In the genomic region with DNA sequence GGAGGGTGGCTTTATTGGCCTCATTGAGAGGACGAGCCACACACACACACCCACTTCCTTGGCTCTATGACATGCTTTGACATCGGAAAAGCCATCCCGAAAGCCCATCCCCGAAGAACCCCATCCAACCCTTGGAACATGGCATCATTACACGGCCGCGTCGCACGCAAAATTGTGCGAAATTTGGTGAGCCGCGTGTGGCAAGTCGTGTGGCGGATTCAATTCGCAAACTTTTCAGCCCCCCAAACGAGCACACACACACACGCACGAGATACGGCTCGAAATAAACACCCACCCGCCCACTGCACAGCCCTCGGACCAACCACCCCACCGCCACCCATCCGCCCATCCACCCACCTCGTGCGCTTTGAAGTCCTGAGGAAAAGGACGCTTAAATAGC, we compare ENCODE assay signal across 2 fruit fly cellular contexts.
TF ChIP-seq lines count a peak whose summit lies in the region.

No protein-coding gene starts in this region.

- TF ChIP-seq CTCF in whole organism, embryonic (GFP tag; optimal IDR thresholded peaks at IDR 0.05; lab: Kevin White, UChicago): no peak

TF ChIP-seq in whole organism, embryonic, 481 proteins besides CTCF, POLR2A, EP300 and RAD21:
- peak; percentile 52 for TF ChIP-seq Nf-YC (tag; optimal IDR thresholded peaks at IDR 0.05; lab: Kevin White, UChicago)
- TF ChIP-seq bigmax (GFP tag; optimal IDR thresholded peaks at IDR 0.05; lab: Kevin White, UChicago): no peak
- peak; percentile 62 for TF ChIP-seq Hey (tag; optimal IDR thresholded peaks at IDR 0.05; lab: Kevin White, UChicago)
- TF ChIP-seq NfI (GFP tag; optimal IDR thresholded peaks at IDR 0.05; lab: Kevin White, UChicago): no peak
- no peak for TF ChIP-seq Xrp1 (GFP tag; IDR thresholded peaks at IDR 0.05; lab: Robert Waterston, UW)
- TF ChIP-seq abd-A (tag; optimal IDR thresholded peaks at IDR 0.05; lab: Kevin White, UChicago): peak; percentile 58
- no peak for TF ChIP-seq emc (GFP tag; optimal IDR thresholded peaks at IDR 0.05; lab: Kevin White, UChicago)
- no peak for TF ChIP-seq sc (optimal IDR thresholded peaks at IDR 0.05; lab: Kevin White, UChicago)
- TF ChIP-seq sc (GFP tag; optimal IDR thresholded peaks at IDR 0.05; lab: Kevin White, UChicago): no peak
- TF ChIP-seq Deaf1 (tag; optimal IDR thresholded peaks at IDR 0.05; lab: Kevin White, UChicago): peak; percentile 29
- TF ChIP-seq Nf-YB (GFP tag; optimal IDR thresholded peaks at IDR 0.05; lab: Kevin White, UChicago): peak; percentile 15
- TF ChIP-seq lmd (GFP tag; IDR thresholded peaks at IDR 0.05; lab: Robert Waterston, UW): no peak
- TF ChIP-seq CG15514 (GFP tag; optimal IDR thresholded peaks at IDR 0.05; lab: Kevin White, UChicago): no peak

TF ChIP-seq in whole organism, wandering third instar larva, 38 proteins besides CTCF, POLR2A, EP300 and RAD21:
- TF ChIP-seq Dfd (GFP tag; optimal IDR thresholded peaks at IDR 0.05; lab: Kevin White, UChicago) (peak; percentile 86), sv (GFP tag; optimal IDR thresholded peaks at IDR 0.05; lab: Kevin White, UChicago) (no peak)

Comparison
In these comparisons a context has a peak if more than half of its experiments do, and no peak if none do; other contexts are left out.
1. Of the 10 proteins assayed by ChIP-seq in both whole organism, embryonic and whole organism, wandering third instar larva: peak only in whole organism, embryonic: none; only in whole organism, wandering third instar larva: Dfd; in both: none; in neither: 9.